Fruit fly (Drosophila melanogaster): ENCODE measurements around the gene yellow-f.

dm6 chr3R:12974447-12974846 lies 18.6 kb downstream of the yellow-f start:
- TF ChIP-seq Myc (optimal IDR thresholded peaks at IDR 0.05) (no peak), br (GFP tag; optimal IDR thresholded peaks at IDR 0.05) (no peak), pan (optimal IDR thresholded peaks at IDR 0.05) (no peak), Hnf4 (GFP tag; optimal IDR thresholded peaks at IDR 0.05) (no peak), fru (GFP tag; optimal IDR thresholded peaks at IDR 0.05) (peak; percentile 33), usp (GFP tag; optimal IDR thresholded peaks at IDR 0.05) (no peak), lola (GFP tag; optimal IDR thresholded peaks at IDR 0.05) (no peak), Abd-B (GFP tag; optimal IDR thresholded peaks at IDR 0.05) (no peak), psq (GFP tag; optimal IDR thresholded peaks at IDR 0.05) (peak; percentile 23), Sp1 (GFP tag; optimal IDR thresholded peaks at IDR 0.05) (no peak), dl (GFP tag; optimal IDR thresholded peaks at IDR 0.05; ENCODE audit: insufficient read depth in 1 of 2, partially characterized antibody in 2 of 2) (no peak), Dfd (GFP tag; optimal IDR thresholded peaks at IDR 0.05) (no peak), sv (GFP tag; optimal IDR thresholded peaks at IDR 0.05) (no peak), N (GFP tag; optimal IDR thresholded peaks at IDR 0.05) (no peak)

Data from whole organism, wandering third instar larva.